Worm (Caenorhabditis elegans): Measurements from ENCODE around the gene C18H7.7.

The C18H7.7 gene

DNA sequence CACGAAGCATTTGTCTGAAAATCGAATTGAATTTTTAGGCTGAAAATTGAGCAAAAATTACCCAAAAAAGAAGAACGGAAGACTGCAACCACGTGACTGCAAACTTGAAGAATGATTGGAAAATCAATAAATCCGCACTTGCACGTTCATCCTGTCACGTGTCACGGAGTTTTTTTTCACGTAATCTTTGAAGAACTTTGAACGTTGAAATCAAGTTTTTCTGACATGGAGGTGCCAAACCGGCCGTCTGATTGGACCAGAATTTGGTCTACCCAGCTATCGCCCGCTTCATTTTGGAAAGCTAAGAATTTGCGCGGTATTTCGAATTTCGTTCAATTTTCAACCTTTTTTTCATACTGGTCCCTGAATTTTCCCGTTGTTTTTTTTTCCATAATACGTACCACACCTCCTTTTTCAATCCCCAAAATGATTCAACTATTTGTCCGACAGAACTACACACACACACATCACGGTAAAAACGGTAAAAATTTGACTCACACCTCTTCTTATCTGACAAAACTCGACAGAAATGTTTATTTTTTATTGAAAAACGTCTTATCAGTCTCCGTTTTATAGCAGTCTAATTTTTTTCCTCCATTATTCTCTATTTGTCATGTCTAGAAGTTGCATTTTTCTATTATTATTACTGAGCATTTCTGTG is at the start of gene C18H7.7, which contains the start of gene C18H7.11:
TSS of gene C18H7.7 (minus strand) at position 101 of the 661 bp plus-strand sequence.
TSS of gene C18H7.11 (plus strand) at position 611 of the 661 bp plus-strand sequence.
- TF ChIP-seq unc-62 (GFP tag; optimal IDR thresholded peaks at IDR 0.05), result no peak

DNA sequence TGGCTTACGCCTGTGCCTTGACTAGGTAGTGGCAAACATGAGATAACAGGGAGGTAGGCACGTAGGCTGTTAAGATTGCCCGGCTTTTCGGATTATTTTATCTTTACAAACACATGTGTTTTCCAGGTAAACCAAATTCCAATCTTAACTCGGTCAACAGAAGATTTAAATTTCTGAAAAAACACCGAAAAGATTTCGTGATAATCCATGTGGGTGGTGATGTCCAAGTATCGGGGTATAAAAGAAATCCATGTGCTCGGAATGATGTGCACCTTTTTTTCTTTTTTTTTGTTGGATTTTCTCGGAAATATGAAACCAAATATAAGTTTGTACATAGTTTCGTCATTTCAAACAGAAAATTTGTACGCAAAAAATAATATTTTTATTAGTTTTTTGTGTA is 47.3 kb upstream of the C18H7.7 start:
- TF ChIP-seq unc-62 (GFP tag; optimal IDR thresholded peaks at IDR 0.05), result no peak

- TF ChIP-seq unc-62 (GFP tag; optimal IDR thresholded peaks at IDR 0.05), result no peak
These were observed 43.0 kb upstream of the C18H7.7 start for ce11 chrIV:639167-639566.

- no peak for TF ChIP-seq unc-62 (GFP tag; optimal IDR thresholded peaks at IDR 0.05)
These were observed 37.4 kb upstream of the C18H7.7 start for ce11 chrIV:633565-633964.

- no peak for TF ChIP-seq unc-62 (GFP tag; optimal IDR thresholded peaks at IDR 0.05)
These were observed 35.7 kb upstream of the C18H7.7 start for ce11 chrIV:631869-632268.

- TF ChIP-seq unc-62 (GFP tag; optimal IDR thresholded peaks at IDR 0.05), result no peak
These were observed 34.4 kb upstream of the C18H7.7 start for ce11 chrIV:630598-630997.

ce11 chrIV:627237-627636 is 31.0 kb upstream of the C18H7.7 start, which contains the start of gene nhr-76:
Gene nhr-76 (plus strand): TSS chrIV:627537.
- TF ChIP-seq unc-62 (GFP tag; optimal IDR thresholded peaks at IDR 0.05), result no peak

ce11 chrIV:625947-626548 is 29.9 kb upstream of the C18H7.7 start:
- TF ChIP-seq unc-62 (GFP tag; optimal IDR thresholded peaks at IDR 0.05), result no peak

- no peak for TF ChIP-seq unc-62 (GFP tag; optimal IDR thresholded peaks at IDR 0.05)
These were observed 27.7 kb upstream of the C18H7.7 start for ce11 chrIV:623876-624275.

ce11 chrIV:622989-623388 is 26.8 kb upstream of the C18H7.7 start:
- no peak for TF ChIP-seq unc-62 (GFP tag; optimal IDR thresholded peaks at IDR 0.05)

- TF ChIP-seq unc-62 (GFP tag; optimal IDR thresholded peaks at IDR 0.05), result no peak
These were observed 24.1 kb upstream of the C18H7.7 start for ce11 chrIV:620324-620723.

- TF ChIP-seq unc-62 (GFP tag; optimal IDR thresholded peaks at IDR 0.05), result no peak
These were observed 23.6 kb upstream of the C18H7.7 start for ce11 chrIV:619766-620165.

DNA sequence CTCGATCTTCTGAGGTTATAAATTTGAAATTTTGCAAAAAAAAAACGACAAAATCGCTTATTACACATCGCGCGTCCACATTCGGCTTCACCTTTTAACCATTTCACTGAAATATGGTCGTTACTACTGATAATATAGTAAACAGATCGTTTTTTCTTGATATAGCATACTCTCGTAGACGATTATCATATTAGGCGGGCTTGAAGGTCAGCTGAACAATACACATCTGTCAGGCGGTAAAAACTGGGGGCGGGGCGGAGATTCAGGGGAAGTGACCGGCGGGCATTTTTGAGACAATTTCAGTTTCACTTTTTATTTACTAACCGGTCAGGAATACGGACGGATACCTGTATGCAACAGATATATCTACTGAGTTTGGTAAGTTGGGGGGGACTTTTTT is 19.1 kb upstream of the C18H7.7 start, which contains the start of gene C18H7.1:
TSS of gene C18H7.1 (plus strand) at position 301 of the 400 bp plus-strand sequence.
- TF ChIP-seq unc-62 (GFP tag; optimal IDR thresholded peaks at IDR 0.05), result no peak

- TF ChIP-seq unc-62 (GFP tag; optimal IDR thresholded peaks at IDR 0.05), result no peak
These were observed 17.0 kb upstream of the C18H7.7 start for ce11 chrIV:613155-613554.

DNA sequence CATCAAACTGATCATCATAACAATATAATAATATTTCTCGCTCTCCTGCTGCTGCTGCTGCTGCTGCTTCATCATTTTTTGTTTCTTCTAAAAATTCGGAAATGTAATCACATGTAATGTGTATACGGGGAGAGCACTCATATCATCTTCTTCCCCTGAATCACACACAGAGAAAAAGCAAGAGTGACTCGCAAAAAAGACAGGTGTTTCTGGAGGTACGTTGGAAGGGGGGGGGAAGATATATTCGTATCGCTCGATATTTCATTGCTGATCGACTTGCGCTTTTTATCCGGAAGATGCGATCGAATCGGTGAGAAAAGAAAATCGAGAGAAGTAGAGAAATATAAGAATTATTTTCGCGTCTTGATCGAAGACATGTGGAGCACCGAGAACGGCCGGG is 11.4 kb upstream of the C18H7.7 start:
- TF ChIP-seq unc-62 (GFP tag; optimal IDR thresholded peaks at IDR 0.05), result no peak

DNA sequence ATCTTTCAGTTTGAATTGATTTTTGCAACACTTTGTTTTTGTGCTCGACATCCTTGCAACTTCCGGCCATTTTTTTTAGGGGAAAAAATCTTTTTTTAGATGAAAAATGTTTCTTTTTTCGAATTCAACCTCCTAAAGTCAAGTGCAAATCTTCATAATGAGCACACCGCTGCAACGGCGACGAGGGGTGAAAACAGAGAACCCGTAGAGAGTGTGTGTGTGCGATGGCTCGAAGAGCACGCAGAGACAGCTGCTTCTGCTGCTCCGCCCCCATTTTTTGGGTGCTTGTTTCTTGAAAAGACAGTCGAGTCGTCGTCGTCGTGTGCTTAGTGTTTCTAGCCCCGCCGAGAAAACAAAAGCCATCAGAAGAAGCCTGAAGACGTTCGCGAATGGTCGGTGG is 9.9 kb upstream of the C18H7.7 start, which contains the start of gene inx-18:
TSS of gene inx-18 (plus strand) at position 301 of the 400 bp plus-strand sequence.
- TF ChIP-seq unc-62 (GFP tag; optimal IDR thresholded peaks at IDR 0.05), result no peak

- TF ChIP-seq unc-62 (GFP tag; optimal IDR thresholded peaks at IDR 0.05), result no peak
These were observed 9.2 kb upstream of the C18H7.7 start for ce11 chrIV:605431-605830.

Measured in whole organism, dauer.